Fruit fly (Drosophila melanogaster): ENCODE data around the gene CG3246.

The CG3246 gene

dm6 chr2L:3479697-3480442, 18.1 kb upstream of the CG3246 start (continued):
- TF ChIP-seq zfh1 (GFP tag; IDR thresholded peaks at IDR 0.05) (no peak), Ets97D (GFP tag; optimal IDR thresholded peaks at IDR 0.05) (no peak), CG7987 (GFP tag; optimal IDR thresholded peaks at IDR 0.05) (peak; percentile 22), Dref (GFP tag; IDR thresholded peaks at IDR 0.05) (no peak), CG13624 (GFP tag; optimal IDR thresholded peaks at IDR 0.05) (peak; percentile 95), psq (GFP tag; optimal IDR thresholded peaks at IDR 0.05) (no peak), BtbVII (GFP tag; optimal IDR thresholded peaks at IDR 0.05) (peak; percentile 23), CG4328 (GFP tag; optimal IDR thresholded peaks at IDR 0.05) (no peak), vfl (GFP tag; optimal IDR thresholded peaks at IDR 0.05) (no peak), corto (GFP tag; optimal IDR thresholded peaks at IDR 0.05) (no peak), CG18599 (GFP tag; optimal IDR thresholded peaks at IDR 0.05) (peak; percentile 27), tx (GFP tag; optimal IDR thresholded peaks at IDR 0.05) (no peak), sisA (GFP tag; IDR thresholded peaks at IDR 0.05) (no peak), cato (GFP tag; optimal IDR thresholded peaks at IDR 0.05; ENCODE audit: borderline replicate concordance) (no peak), nau (GFP tag; optimal IDR thresholded peaks at IDR 0.05) (peak; percentile 2), CG15269 (tag; optimal IDR thresholded peaks at IDR 0.05) (no peak), CG13894 (tag; optimal IDR thresholded peaks at IDR 0.05) (peak; percentile 65), ham (GFP tag; IDR thresholded peaks at IDR 0.05) (no peak), Optix (GFP tag; IDR thresholded peaks at IDR 0.05) (no peak), CG13287 (GFP tag; IDR thresholded peaks at IDR 0.05; ENCODE audit: partially characterized antibody) (peak; percentile 18; the same call in 1 of the 2 replicates), MESR4 (GFP tag; optimal IDR thresholded peaks at IDR 0.05) (no peak), Ets65A (GFP tag) (peak; percentile 38), CG14441 (GFP tag; IDR thresholded peaks at IDR 0.05) (no peak), Chrac-16 (GFP tag; optimal IDR thresholded peaks at IDR 0.05) (no peak), CG11723 (GFP tag; optimal IDR thresholded peaks at IDR 0.05) (no peak), CG17612 (GFP tag; IDR thresholded peaks at IDR 0.05) (no peak), tna (GFP tag; IDR thresholded peaks at IDR 0.05; ENCODE audit: partially characterized antibody) (0 out of 2 replicates have a peak, but pooled peaks have one; percentile 31), CG4282 (GFP tag; optimal IDR thresholded peaks at IDR 0.05) (no peak), mirr (GFP tag; optimal IDR thresholded peaks at IDR 0.05) (peak; percentile 18), Adf1 (GFP tag; IDR thresholded peaks at IDR 0.05) (peak; percentile 14; the same call in 1 of the 2 replicates), CG8388 (GFP tag; optimal IDR thresholded peaks at IDR 0.05) (no peak), NFAT (GFP tag; IDR thresholded peaks at IDR 0.05) (0 out of 2 replicates have a peak, but pooled peaks have one; percentile 14), eve (GFP tag; optimal IDR thresholded peaks at IDR 0.05) (no peak), CG2712 (tag; optimal IDR thresholded peaks at IDR 0.05) (no peak), sens (GFP tag) (peak; percentile 67), rib (GFP tag; IDR thresholded peaks at IDR 0.05) (peak; percentile 49), schlank (tag; optimal IDR thresholded peaks at IDR 0.05) (no peak), CG16813 (GFP tag; IDR thresholded peaks at IDR 0.05; ENCODE audit: partially characterized antibody) (0 out of 3 replicates have a peak, but pooled peaks have one; percentile 14), croc (GFP tag; conservative IDR thresholded peaks at IDR 0.05) (no peak), Tbp (GFP tag; optimal IDR thresholded peaks at IDR 0.05) (no peak), amos (GFP tag; IDR thresholded peaks at IDR 0.05; ENCODE audit: partially characterized antibody) (0 out of 2 replicates have a peak, but pooled peaks have one; percentile 20), gt (GFP tag; IDR thresholded peaks at IDR 0.05) (no peak), CG8944 (GFP tag; optimal IDR thresholded peaks at IDR 0.05) (no peak), CG6765 (GFP tag; optimal IDR thresholded peaks at IDR 0.05) (no peak), inv (GFP tag; IDR thresholded peaks at IDR 0.05; ENCODE audit: partially characterized antibody) (no peak), Aef1 (GFP tag; IDR thresholded peaks at IDR 0.05) (no peak), Xrp1 (GFP tag; IDR thresholded peaks at IDR 0.05) (no peak), ato (GFP tag; IDR thresholded peaks at IDR 0.05; ENCODE audit: partially characterized antibody) (no peak), crol (GFP tag; IDR thresholded peaks at IDR 0.05) (peak; percentile 66; the same call in 1 of the 2 replicates), Side (GFP tag; optimal IDR thresholded peaks at IDR 0.05) (no peak)
